Worm (Caenorhabditis elegans) whole organism, L2 larva: Measurements from ENCODE around the gene F16F9.4.

Experiments used
- alr-1 ChIP-seq: fragments of 150-350 bp; optimal IDR thresholded peaks from 2 replicates; lab custom pipeline; 2014; ENCODE audit warnings: missing biosample characterization, missing genetic modification characterization
- ceh-82 ChIP-seq: fragments of 150-350 bp; optimal IDR thresholded peaks from 2 replicates; lab custom pipeline; 2014; ENCODE audit warnings: missing biosample characterization, missing genetic modification characterization
- elt-3 ChIP-seq: sonication (generic microtip); optimal IDR thresholded peaks from 2 replicates; lab custom pipeline; 2017; ENCODE audit warnings: missing biosample characterization, missing genetic modification characterization
- gmeb-1 ChIP-seq: fragments of 150-350 bp; optimal IDR thresholded peaks from 2 replicates; lab custom pipeline; 2014; ENCODE audit warnings: missing biosample characterization, missing genetic modification characterization
- nhr-237 ChIP-seq: fragments of 150-350 bp; optimal IDR thresholded peaks from 2 replicates; lab custom pipeline; 2014; ENCODE audit warnings: missing biosample characterization, missing genetic modification characterization
- snpc-4 ChIP-seq: fragments of 150-350 bp; optimal IDR thresholded peaks from 2 replicates; lab custom pipeline; 2014; ENCODE audit warnings: missing biosample characterization, missing genetic modification characterization
- unc-39 ChIP-seq: fragments of 150-350 bp; optimal IDR thresholded peaks from 2 replicates; lab custom pipeline; 2014; ENCODE audit warnings: missing biosample characterization, missing genetic modification characterization
- ztf-11 ChIP-seq: sonication (generic microtip); optimal IDR thresholded peaks from 2 replicates; lab custom pipeline; 2017; ENCODE audit warnings: missing biosample characterization, missing genetic modification characterization

ce11 chrX:8459789-8460188 lies 3.4 kb downstream of the F16F9.4 start:
- TF ChIP-seq alr-1 (no peak), unc-39 (no peak), ztf-11 (tag; lab: Kevin White, UChicago) (no peak), snpc-4 (no peak), nhr-237 (tag; lab: Kevin White, UChicago) (no peak), ceh-82 (no peak), gmeb-1 (tag; lab: Kevin White, UChicago) (no peak), elt-3 (tag; lab: Kevin White, UChicago) (no peak)
